Worm (Caenorhabditis elegans): Measurements from ENCODE around the gene F07E5.7.

F07E5.7 gene

DNA sequence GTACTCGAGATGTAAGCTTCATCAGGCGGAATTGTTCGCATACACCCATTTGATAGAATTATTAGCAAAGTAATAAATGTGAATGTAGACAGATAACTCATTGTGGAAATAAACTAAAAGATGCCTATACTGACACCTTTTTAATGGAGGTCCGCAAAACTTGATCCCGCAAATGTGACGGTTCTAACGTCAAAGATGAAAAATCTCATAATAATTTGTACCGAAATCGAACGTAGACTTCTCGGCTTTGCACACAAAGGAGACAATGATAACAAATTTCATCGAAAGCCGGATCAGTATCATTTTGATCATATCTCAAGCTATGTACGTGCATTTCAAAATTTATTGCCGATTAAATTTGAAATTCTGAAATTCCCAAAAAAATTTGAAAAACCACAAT, 37.0 kb upstream of the F07E5.7 start, which contains the start of gene R52.4:
Gene R52.4, minus strand, starts transcription at position 101 of the 400 bp plus-strand sequence.
- TF ChIP-seq nhr-11 (tag; optimal IDR thresholded peaks at IDR 0.05) (no peak), snpc-1.2 (GFP tag; IDR thresholded peaks at IDR 0.05) (no peak), R02D3.7 (tag; optimal IDR thresholded peaks at IDR 0.05) (no peak), F44E2.7 (GFP tag; IDR thresholded peaks at IDR 0.05) (no peak), lin-29 (GFP tag; IDR thresholded peaks at IDR 0.05) (no peak), unc-130 (GFP tag; optimal IDR thresholded peaks at IDR 0.05) (no peak), fos-1 (tag; optimal IDR thresholded peaks at IDR 0.05) (no peak), mdt-29 (GFP tag; IDR thresholded peaks at IDR 0.05) (no peak), saeg-2 (GFP tag; IDR thresholded peaks at IDR 0.05) (no peak), daf-12 (tag; optimal IDR thresholded peaks at IDR 0.05) (no peak)

DNA sequence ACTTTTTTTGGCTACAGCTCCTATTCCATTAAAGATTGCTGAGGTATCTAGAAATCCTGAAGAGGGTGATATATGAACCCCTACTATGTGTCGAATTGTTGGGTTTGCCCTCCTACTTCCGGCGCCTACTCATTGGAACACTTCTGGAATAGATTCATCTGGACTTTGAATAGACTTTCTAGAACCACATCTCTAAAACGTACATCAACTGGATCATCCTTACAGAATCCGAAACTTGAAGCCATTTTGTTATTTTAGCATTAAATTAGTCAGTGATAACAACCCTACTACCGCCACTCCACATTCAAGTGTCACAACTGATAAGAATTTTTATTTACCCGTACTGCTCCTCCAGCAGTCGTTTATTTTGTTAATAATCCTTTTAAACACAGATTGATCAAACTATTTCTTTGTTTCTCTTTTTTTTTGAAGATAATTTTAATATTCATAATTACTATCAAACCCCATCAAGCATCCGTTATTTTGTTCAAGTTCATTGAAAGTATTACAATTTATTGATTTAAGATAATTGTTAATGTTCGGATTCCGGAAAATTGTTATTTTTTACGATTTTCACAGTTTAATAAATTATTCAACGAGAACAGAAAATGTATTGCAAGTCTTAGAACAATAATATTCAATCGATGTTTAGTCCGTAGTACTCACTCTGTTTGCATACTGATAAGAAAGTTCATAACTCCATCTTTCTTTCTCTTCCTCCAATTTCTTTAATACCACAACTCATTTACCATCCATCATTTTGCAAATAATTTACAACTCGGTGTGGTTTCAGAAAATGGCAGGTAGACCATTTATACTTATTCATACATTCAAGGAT, 28.0 kb upstream of the F07E5.7 start, which contains the start of gene math-42:
Gene math-42, plus strand, starts transcription at position 788 of the 838 bp plus-strand sequence.
- TF ChIP-seq dmd-6 (GFP tag; IDR thresholded peaks at IDR 0.05) (peak; percentile 9; the same call in 1 of the 2 replicates), F49E8.2 (tag; optimal IDR thresholded peaks at IDR 0.05; ENCODE audit: borderline replicate concordance) (no peak), sdz-12 (GFP tag; optimal IDR thresholded peaks at IDR 0.05) (no peak), aha-1 (tag) (peak; percentile 57), nhr-28 (tag; optimal IDR thresholded peaks at IDR 0.05) (peak; percentile 31), Y105C5A.15 (GFP tag; IDR thresholded peaks at IDR 0.05) (no peak), unc-62 (GFP tag; optimal IDR thresholded peaks at IDR 0.05 in 1 of 2) (peak in 1 of 2 experiments; percentile 62), unc-62 (tag; optimal IDR thresholded peaks at IDR 0.05) (no peak), nhr-102 (tag; optimal IDR thresholded peaks at IDR 0.05) (no peak), nhr-11 (tag; optimal IDR thresholded peaks at IDR 0.05) (no peak), daf-16 (GFP tag; optimal IDR thresholded peaks at IDR 0.05) (no peak), daf-16 (tag; optimal IDR thresholded peaks at IDR 0.05) (peak; percentile 63), zip-2 (tag; optimal IDR thresholded peaks at IDR 0.05) (no peak), ctbp-1 (GFP tag; IDR thresholded peaks at IDR 0.05) (no peak), fkh-10 (GFP tag; optimal IDR thresholded peaks at IDR 0.05) (no peak), hlh-11 (tag; optimal IDR thresholded peaks at IDR 0.05) (no peak), pqm-1 (tag; optimal IDR thresholded peaks at IDR 0.05) (peak; percentile 52)

- TF ChIP-seq hlh-11 (tag; optimal IDR thresholded peaks at IDR 0.05) (no peak), nhr-111 (GFP tag; optimal IDR thresholded peaks at IDR 0.05) (no peak), nhr-6 (tag; optimal IDR thresholded peaks at IDR 0.05) (no peak), daf-19 (GFP tag; conservative IDR thresholded peaks at IDR 0.05) (no peak), cey-2 (tag; optimal IDR thresholded peaks at IDR 0.05; ENCODE audit: borderline replicate concordance, insufficient read depth) (no peak), lir-3 (tag; optimal IDR thresholded peaks at IDR 0.05) (no peak), ces-1 (GFP tag; optimal IDR thresholded peaks at IDR 0.05) (no peak), tag-97 (GFP tag; IDR thresholded peaks at IDR 0.05) (no peak), lin-15B (tag; optimal IDR thresholded peaks at IDR 0.05) (no peak), ceh-82 (tag; optimal IDR thresholded peaks at IDR 0.05) (no peak), mep-1 (tag; optimal IDR thresholded peaks at IDR 0.05) (no peak), daf-16 (GFP tag; optimal IDR thresholded peaks at IDR 0.05) (no peak), daf-16 (tag; optimal IDR thresholded peaks at IDR 0.05) (no peak), hif-1 (tag; optimal IDR thresholded peaks at IDR 0.05) (no peak), fos-1 (tag; optimal IDR thresholded peaks at IDR 0.05) (no peak), nhr-48 (tag; optimal IDR thresholded peaks at IDR 0.05) (no peak), fkh-10 (GFP tag; optimal IDR thresholded peaks at IDR 0.05) (no peak), ama-1 (optimal IDR thresholded peaks at IDR 0.05) (no peak), egl-27 (tag; optimal IDR thresholded peaks at IDR 0.05) (no peak), madf-5 (GFP tag; IDR thresholded peaks at IDR 0.05) (no peak), F37D6.2 (tag; optimal IDR thresholded peaks at IDR 0.05) (no peak)
These were observed 23.8 kb upstream of the F07E5.7 start, which contains the start of gene T16A1.2 for ce11 chrII:2094924-2095650. Gene T16A1.2, plus strand, starts transcription at chrII:2095600.
